Fruit fly (Drosophila melanogaster): ENCODE measurements around the gene Ubc7.
A peak's percentile ranks its signal among the peaks of the same experiment; 100 is the strongest.

The Ubc7 gene

DNA sequence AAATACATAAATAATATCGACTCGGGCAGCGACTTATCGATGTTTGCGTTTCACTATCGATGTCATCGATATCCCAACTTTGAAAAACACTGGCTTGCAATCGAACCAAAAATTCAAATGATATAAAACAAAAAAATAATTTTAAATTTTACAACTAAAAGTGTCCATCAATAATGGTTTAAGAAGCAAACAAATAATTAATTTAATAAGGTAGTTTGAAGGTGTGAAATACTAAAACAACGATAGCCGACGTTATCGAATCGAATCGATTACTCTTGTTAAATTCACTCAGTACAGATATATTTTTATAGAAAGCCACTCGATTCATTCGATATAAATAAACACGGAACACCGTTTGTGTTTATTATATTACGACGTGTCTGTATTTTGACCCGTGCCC is at the start of gene Ubc7, which contains the start of gene SMC3:
TSS of gene Ubc7 (plus strand) at position 260 of the 400 bp plus-strand sequence.
TSS of gene SMC3 (minus strand) at position 22 of the 400 bp plus-strand sequence.
- TF ChIP-seq CG11617 (GFP tag; optimal IDR thresholded peaks at IDR 0.05): peak; percentile 34
- TF ChIP-seq Mnt (GFP tag; optimal IDR thresholded peaks at IDR 0.05): peak; percentile 26
- TF ChIP-seq toe (GFP tag; optimal IDR thresholded peaks at IDR 0.05): no peak
- no peak for TF ChIP-seq cic (GFP tag; optimal IDR thresholded peaks at IDR 0.05)
- no peak for TF ChIP-seq tj (GFP tag; optimal IDR thresholded peaks at IDR 0.05)
- TF ChIP-seq bab1 (GFP tag; optimal IDR thresholded peaks at IDR 0.05): peak; percentile 40
- peak; percentile 15 for TF ChIP-seq CG14711 (tag; optimal IDR thresholded peaks at IDR 0.05)
- no peak for TF ChIP-seq Hr96 (GFP tag; optimal IDR thresholded peaks at IDR 0.05)

DNA sequence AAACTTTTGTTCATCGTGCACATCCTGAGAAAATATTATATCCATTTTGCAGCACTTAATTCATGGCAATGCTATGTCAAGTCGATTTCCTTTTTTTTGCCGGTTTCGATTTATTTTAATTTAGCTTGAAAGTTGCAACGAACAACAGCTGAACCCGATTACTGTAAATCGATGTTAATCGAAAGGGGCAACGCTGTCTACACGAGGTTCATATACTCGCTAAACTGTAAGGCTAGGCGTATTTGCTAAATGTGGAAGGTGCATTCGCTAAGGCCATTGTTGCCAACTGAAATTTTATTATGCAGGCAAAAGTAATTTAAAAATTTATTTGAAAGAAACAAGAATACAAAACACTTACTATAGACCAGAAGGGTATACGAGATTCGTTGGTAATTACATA is 46.1 kb upstream of the Ubc7 start, which contains the start of gene CG9902:
TSS of gene CG9902 (minus strand) at position 131 of the 400 bp plus-strand sequence.
- TF ChIP-seq Crg-1 (GFP tag; optimal IDR thresholded peaks at IDR 0.05): no peak
- no peak for TF ChIP-seq cnc (optimal IDR thresholded peaks at IDR 0.05)
- peak; percentile 10 for TF ChIP-seq CG14711 (tag; optimal IDR thresholded peaks at IDR 0.05)
- no peak for TF ChIP-seq Mnt (GFP tag; optimal IDR thresholded peaks at IDR 0.05)
- no peak for TF ChIP-seq CG7045 (GFP tag; optimal IDR thresholded peaks at IDR 0.05)
- TF ChIP-seq CG5204 (GFP tag; optimal IDR thresholded peaks at IDR 0.05): no peak
- TF ChIP-seq bab1 (GFP tag; optimal IDR thresholded peaks at IDR 0.05): peak; percentile 62
- TF ChIP-seq CG33017 (tag; optimal IDR thresholded peaks at IDR 0.05): no peak
- TF ChIP-seq Hr96 (GFP tag; optimal IDR thresholded peaks at IDR 0.05): no peak
- TF ChIP-seq CG1620 (GFP tag; optimal IDR thresholded peaks at IDR 0.05): no peak
- TF ChIP-seq kay (GFP tag; ENCODE audit: borderline replicate concordance): no peak
- no peak for TF ChIP-seq CG11617 (GFP tag; optimal IDR thresholded peaks at IDR 0.05)
- peak; percentile 9 for TF ChIP-seq tj (GFP tag; optimal IDR thresholded peaks at IDR 0.05)
- TF ChIP-seq ovo (GFP tag; optimal IDR thresholded peaks at IDR 0.05): no peak
- peak; percentile 89 for TF ChIP-seq pad (GFP tag; optimal IDR thresholded peaks at IDR 0.05)
- TF ChIP-seq CG7101 (tag; optimal IDR thresholded peaks at IDR 0.05): peak; percentile 30
- no peak for TF ChIP-seq Clk (GFP tag; optimal IDR thresholded peaks at IDR 0.05)
- TF ChIP-seq toe (GFP tag; optimal IDR thresholded peaks at IDR 0.05): no peak
- TF ChIP-seq CG12768 (GFP tag; optimal IDR thresholded peaks at IDR 0.05): no peak
- no peak for TF ChIP-seq cic (GFP tag; optimal IDR thresholded peaks at IDR 0.05)

DNA sequence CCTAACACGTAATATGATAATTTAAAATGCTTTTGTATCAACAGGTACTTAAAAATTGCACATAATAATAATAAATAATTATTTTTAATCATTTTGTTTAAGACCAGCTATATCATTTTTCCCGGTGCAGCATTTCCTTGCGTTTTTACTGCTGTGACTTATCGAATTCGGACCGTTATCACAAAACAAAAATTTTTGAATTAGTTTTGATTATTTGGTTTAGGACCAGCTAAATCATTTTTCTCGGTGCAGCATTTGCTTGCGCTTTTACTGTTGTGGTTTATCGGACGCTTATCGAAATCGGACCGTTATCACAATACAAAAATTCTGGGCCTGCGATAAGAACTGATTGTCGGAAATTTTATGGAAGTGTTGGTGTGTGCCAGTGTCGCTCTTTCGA is 40.9 kb upstream of the Ubc7 start:
- TF ChIP-seq CG11617 (GFP tag; optimal IDR thresholded peaks at IDR 0.05): peak; percentile 79
- TF ChIP-seq Crg-1 (GFP tag; optimal IDR thresholded peaks at IDR 0.05): no peak
- peak; percentile 81 for TF ChIP-seq ovo (GFP tag; optimal IDR thresholded peaks at IDR 0.05)
- TF ChIP-seq Mnt (GFP tag; optimal IDR thresholded peaks at IDR 0.05): peak; percentile 53
- peak; percentile 68 for TF ChIP-seq CG14711 (tag; optimal IDR thresholded peaks at IDR 0.05)
- TF ChIP-seq CG33017 (tag; optimal IDR thresholded peaks at IDR 0.05): peak; percentile 69
- no peak for TF ChIP-seq cic (GFP tag; optimal IDR thresholded peaks at IDR 0.05)
- TF ChIP-seq cnc (optimal IDR thresholded peaks at IDR 0.05): no peak
- peak; percentile 61 for TF ChIP-seq CG12768 (GFP tag; optimal IDR thresholded peaks at IDR 0.05)
- TF ChIP-seq Hr96 (GFP tag; optimal IDR thresholded peaks at IDR 0.05): no peak
- TF ChIP-seq pad (GFP tag; optimal IDR thresholded peaks at IDR 0.05): peak; percentile 29
- peak; percentile 17 for TF ChIP-seq toe (GFP tag; optimal IDR thresholded peaks at IDR 0.05)
- TF ChIP-seq CG1620 (GFP tag; optimal IDR thresholded peaks at IDR 0.05): no peak
- TF ChIP-seq CG7045 (GFP tag; optimal IDR thresholded peaks at IDR 0.05): peak; percentile 53
- peak; percentile 79 for TF ChIP-seq bab1 (GFP tag; optimal IDR thresholded peaks at IDR 0.05)
- peak; percentile 74 for TF ChIP-seq CG7101 (tag; optimal IDR thresholded peaks at IDR 0.05)
- peak; percentile 96 for TF ChIP-seq kay (GFP tag; ENCODE audit: borderline replicate concordance)
- peak; percentile 43 for TF ChIP-seq tj (GFP tag; optimal IDR thresholded peaks at IDR 0.05)
- peak; percentile 15 for TF ChIP-seq Clk (GFP tag; optimal IDR thresholded peaks at IDR 0.05)
- no peak for TF ChIP-seq CG5204 (GFP tag; optimal IDR thresholded peaks at IDR 0.05)

DNA sequence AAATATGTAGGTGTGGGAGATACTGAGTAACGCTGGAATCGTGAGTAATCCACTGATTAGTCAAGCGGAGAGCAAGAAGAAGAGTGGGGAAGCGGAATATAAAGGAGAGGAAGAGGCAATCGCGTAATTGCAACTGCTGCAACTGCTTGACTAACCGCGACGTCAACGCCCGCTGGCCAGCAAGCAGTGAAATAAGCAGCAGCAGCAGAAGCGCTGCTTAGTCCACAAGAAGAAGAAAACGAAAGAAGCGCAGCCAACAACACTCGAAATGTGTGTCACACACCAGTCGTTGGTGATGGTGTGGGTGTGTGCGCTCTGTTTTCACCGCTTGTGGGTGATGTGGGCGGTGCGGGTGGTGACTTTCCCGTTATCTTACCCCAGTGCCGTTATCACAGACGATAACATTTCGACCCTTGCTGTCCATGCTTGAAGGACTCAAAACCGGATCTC is 40.5 kb upstream of the Ubc7 start:
- TF ChIP-seq CG11617 (GFP tag; optimal IDR thresholded peaks at IDR 0.05) (no peak), CG7101 (tag; optimal IDR thresholded peaks at IDR 0.05) (no peak), CG12768 (GFP tag; optimal IDR thresholded peaks at IDR 0.05) (no peak), tj (GFP tag; optimal IDR thresholded peaks at IDR 0.05) (peak; percentile 46), Mnt (GFP tag; optimal IDR thresholded peaks at IDR 0.05) (no peak), CG7045 (GFP tag; optimal IDR thresholded peaks at IDR 0.05) (no peak), ovo (GFP tag; optimal IDR thresholded peaks at IDR 0.05) (peak; percentile 45), pad (GFP tag; optimal IDR thresholded peaks at IDR 0.05) (no peak), toe (GFP tag; optimal IDR thresholded peaks at IDR 0.05) (no peak), bab1 (GFP tag; optimal IDR thresholded peaks at IDR 0.05) (no peak), CG14711 (tag; optimal IDR thresholded peaks at IDR 0.05) (no peak), cic (GFP tag; optimal IDR thresholded peaks at IDR 0.05) (peak; percentile 44), kay (GFP tag; ENCODE audit: borderline replicate concordance) (no peak), cnc (optimal IDR thresholded peaks at IDR 0.05) (no peak)

DNA sequence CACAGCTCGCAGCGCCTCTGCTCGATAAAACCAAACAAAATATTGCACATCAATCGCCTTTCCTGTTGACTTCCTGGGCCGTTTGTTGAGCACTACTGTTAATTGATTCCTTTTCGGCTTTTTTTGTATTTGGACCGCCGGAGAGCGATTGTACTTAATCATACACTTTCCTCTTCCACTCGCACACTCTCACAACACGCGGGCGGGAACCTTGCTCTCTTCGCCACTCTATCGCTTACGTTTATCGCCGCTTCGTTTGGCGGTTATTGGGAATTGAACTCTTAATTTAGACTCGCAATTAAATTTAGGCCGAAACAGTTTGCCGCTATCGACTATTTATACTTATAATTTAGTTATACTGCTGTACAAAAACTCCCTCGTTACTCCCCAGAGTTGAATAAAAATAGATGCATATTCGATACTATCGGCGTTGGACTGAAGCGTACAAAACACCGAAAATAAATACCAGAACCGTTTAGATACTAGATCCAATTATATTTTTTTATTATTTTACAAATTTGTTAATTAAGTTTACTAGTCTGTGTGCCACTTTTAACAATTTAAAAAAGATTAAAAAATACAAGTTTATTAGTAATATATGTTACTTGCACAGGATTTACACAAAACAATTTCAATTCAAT is 39.8 kb upstream of the Ubc7 start, which contains the start of gene Arp2:
TSS of gene Arp2 (minus strand) at position 427 of the 641 bp plus-strand sequence.
- TF ChIP-seq cnc (optimal IDR thresholded peaks at IDR 0.05): no peak
- no peak for TF ChIP-seq cic (GFP tag; optimal IDR thresholded peaks at IDR 0.05)
- TF ChIP-seq CG1620 (GFP tag; optimal IDR thresholded peaks at IDR 0.05): no peak
- no peak for TF ChIP-seq toe (GFP tag; optimal IDR thresholded peaks at IDR 0.05)
- no peak for TF ChIP-seq tj (GFP tag; optimal IDR thresholded peaks at IDR 0.05)
- no peak for TF ChIP-seq CG12768 (GFP tag; optimal IDR thresholded peaks at IDR 0.05)
- TF ChIP-seq kay (GFP tag; ENCODE audit: borderline replicate concordance): no peak
- TF ChIP-seq CG5204 (GFP tag; optimal IDR thresholded peaks at IDR 0.05): no peak
- TF ChIP-seq Crg-1 (GFP tag; optimal IDR thresholded peaks at IDR 0.05): no peak
- TF ChIP-seq CG7101 (tag; optimal IDR thresholded peaks at IDR 0.05): no peak

Data from whole organism, adult.